Worm (Caenorhabditis elegans) whole organism, young adult: Measurements from ENCODE around the gene F11D11.12.

ENCODE experiments used
- B0019.2 ChIP-seq: fragments of 200-800 bp; sonication (Bioruptor generic); conservative IDR thresholded peaks from 2 replicates; pipeline ENCODE4 v1.3.6; 2022; ENCODE audit warnings: missing genetic modification reagents, missing genetic modification characterization, missing compliant biosample characterization
- B0261.1 ChIP-seq: sonication (generic microtip); optimal IDR thresholded peaks from 2 replicates; lab custom pipeline; 2016; ENCODE audit warnings: mild to moderate bottlenecking, missing genetic modification characterization, moderate library complexity, missing compliant biosample characterization
- B0336.3 ChIP-seq: fragments of 200-800 bp; sonication (Bioruptor generic); IDR thresholded peaks from 2 replicates; pipeline ENCODE4 v1.3.6; 2022; ENCODE audit warnings: missing genetic modification characterization, missing compliant biosample characterization
- F49E8.2 ChIP-seq: sonication (generic microtip); optimal IDR thresholded peaks from 3 replicates; lab custom pipeline; 2017; ENCODE audit warnings: missing genetic modification characterization, mild to moderate bottlenecking, missing compliant biosample characterization, antibody characterized with exemption, moderate library complexity; ENCODE audit not compliant: insufficient read depth
- F57A8.1 ChIP-seq: fragments of 200-800 bp; sonication (Bioruptor generic); optimal IDR thresholded peaks from 2 replicates; lab custom pipeline; 2018; ENCODE audit warnings: mild to moderate bottlenecking, missing genetic modification characterization, moderate library complexity, missing compliant biosample characterization
- Y56A3A.18 ChIP-seq: fragments of 200-800 bp; sonication (Bioruptor generic); IDR thresholded peaks from 2 replicates; pipeline ENCODE4 v1.3.6; 2022; ENCODE audit warnings: missing genetic modification reagents, missing genetic modification characterization, missing compliant biosample characterization
- Y67H2A.10 ChIP-seq: fragments of 200-800 bp; sonication (Bioruptor generic); conservative IDR thresholded peaks from 2 replicates; pipeline ENCODE4 v1.3.6; 2022; ENCODE audit warnings: missing genetic modification reagents, missing genetic modification characterization, missing compliant biosample characterization
- ZK185.1 ChIP-seq: sonication (generic microtip); optimal IDR thresholded peaks from 2 replicates; lab custom pipeline; 2016; ENCODE audit warnings: mild to moderate bottlenecking, missing genetic modification characterization, missing compliant biosample characterization; ENCODE audit not compliant: poor library complexity, severe bottlenecking
- ama-1 ChIP-seq, 3 experiments: fragments of 150-350 bp in 1 of 3; sonication (generic microtip) in 2 of 3; optimal IDR thresholded peaks; 2 replicates each; lab custom pipeline; 2014 to 2018; ENCODE audit warnings: missing biosample characterization in 2 of 3, missing genetic modification characterization in 2 of 3, missing genetic modification reagents in 2 of 3
- attf-6 ChIP-seq: fragments of 200-800 bp; sonication (Bioruptor generic); IDR thresholded peaks from 2 replicates; pipeline ENCODE4 v1.3.6; 2022; ENCODE audit warnings: missing genetic modification reagents, missing genetic modification characterization, missing compliant biosample characterization
- ceh-58 ChIP-seq: fragments of 200-800 bp; sonication (Bioruptor generic); IDR thresholded peaks from 2 replicates; pipeline ENCODE4 v1.3.6; 2022; ENCODE audit warnings: missing genetic modification characterization, missing compliant biosample characterization
- dpff-1 ChIP-seq: sonication (generic microtip); optimal IDR thresholded peaks from 2 replicates; lab custom pipeline; 2017; ENCODE audit warnings: mild to moderate bottlenecking, missing genetic modification characterization, missing compliant biosample characterization
- dpl-1 ChIP-seq: fragments of 150-350 bp; optimal IDR thresholded peaks from 2 replicates; lab custom pipeline; 2014; ENCODE audit warnings: missing biosample characterization, missing genetic modification reagents, missing genetic modification characterization
- fkh-3 ChIP-seq: sonication (generic microtip); optimal IDR thresholded peaks from 2 replicates; lab custom pipeline; 2016; ENCODE audit warnings: mild to moderate bottlenecking, missing genetic modification characterization, missing compliant biosample characterization
- hlh-12 ChIP-seq: sonication (generic microtip); optimal IDR thresholded peaks from 2 replicates; lab custom pipeline; 2016; ENCODE audit warnings: missing genetic modification characterization, missing compliant biosample characterization
- hmg-20 ChIP-seq: fragments of 200-800 bp; sonication (Bioruptor generic); IDR thresholded peaks from 2 replicates; pipeline ENCODE4 v1.3.6; 2022; ENCODE audit warnings: missing genetic modification reagents, missing genetic modification characterization, missing compliant biosample characterization
- hrde-1 ChIP-seq: sonication (generic microtip); optimal IDR thresholded peaks from 2 replicates; lab custom pipeline; 2016; ENCODE audit warnings: missing genetic modification characterization, mild to moderate bottlenecking, missing compliant biosample characterization, moderate library complexity, missing genotype, missing genetic modification reagents, borderline replicate concordance
- lin-26 ChIP-seq: fragments of 200-800 bp; sonication (Bioruptor generic); IDR thresholded peaks from 2 replicates; pipeline ENCODE4 v1.3.6; 2022; ENCODE audit warnings: missing genetic modification reagents, missing genetic modification characterization, missing compliant biosample characterization
- lin-35 ChIP-seq, 3 experiments: fragments of 150-350 bp in 2 of 3; sonication (generic microtip) in 1 of 3; optimal IDR thresholded peaks; 2 replicates each; lab custom pipeline; 2014 to 2018; ENCODE audit warnings: missing biosample characterization in 3 of 3, missing genetic modification characterization in 3 of 3, missing genetic modification reagents in 3 of 3
- lir-1 ChIP-seq: fragments of 200-800 bp; sonication (Bioruptor generic); conservative IDR thresholded peaks from 2 replicates; pipeline ENCODE4 v1.3.6; 2022; ENCODE audit warnings: missing genetic modification reagents, missing genetic modification characterization, missing compliant biosample characterization
- lsy-27 ChIP-seq: sonication (generic microtip); optimal IDR thresholded peaks from 2 replicates; lab custom pipeline; 2017; ENCODE audit warnings: missing genetic modification characterization, mild to moderate bottlenecking, missing compliant biosample characterization, antibody characterized with exemption, missing genotype, borderline replicate concordance; ENCODE audit not compliant: insufficient read depth
- madf-6 ChIP-seq: fragments of 200-800 bp; sonication (Bioruptor generic); IDR thresholded peaks from 2 replicates; pipeline ENCODE4 v1.3.6; 2022; ENCODE audit warnings: missing genetic modification reagents, missing genetic modification characterization, missing compliant biosample characterization
- nfyb-1 ChIP-seq: fragments of 200-800 bp; sonication (Bioruptor generic); IDR thresholded peaks from 2 replicates; pipeline ENCODE4 v1.3.6; 2022; ENCODE audit warnings: missing genetic modification reagents, missing genetic modification characterization, missing compliant biosample characterization
- nhr-90 ChIP-seq: sonication (generic microtip); optimal IDR thresholded peaks from 2 replicates; lab custom pipeline; 2016; ENCODE audit warnings: missing genotype, mild to moderate bottlenecking, missing genetic modification characterization, missing compliant biosample characterization
- rcor-1 ChIP-seq: fragments of 200-800 bp; sonication (Bioruptor generic); IDR thresholded peaks from 2 replicates; pipeline ENCODE4 v1.3.6; 2022; ENCODE audit warnings: missing genetic modification reagents, missing genetic modification characterization, missing compliant biosample characterization
- repo-1 ChIP-seq: sonication (generic microtip); optimal IDR thresholded peaks from 2 replicates; lab custom pipeline; 2017; ENCODE audit warnings: mild to moderate bottlenecking, missing genetic modification characterization, missing compliant biosample characterization
- rpc-1 ChIP-seq, 2 experiments: fragments of 150-350 bp in 1 of 2; sonication (generic microtip) in 1 of 2; optimal IDR thresholded peaks; 2 replicates each; lab custom pipeline; 2014 to 2018; ENCODE audit warnings: missing biosample characterization in 1 of 2, missing genetic modification characterization in 1 of 2, missing genetic modification reagents in 1 of 2, missing genotype in 1 of 2
- snpc-1.1 ChIP-seq: sonication (generic microtip); optimal IDR thresholded peaks from 2 replicates; lab custom pipeline; 2017; ENCODE audit warnings: missing genetic modification characterization, mild to moderate bottlenecking, missing compliant biosample characterization, antibody characterized with exemption, moderate library complexity, missing genotype, missing genetic modification reagents; ENCODE audit not compliant: insufficient read depth
- snpc-1.3 ChIP-seq: sonication (generic microtip); optimal IDR thresholded peaks from 2 replicates; lab custom pipeline; 2017; ENCODE audit warnings: missing genetic modification characterization, mild to moderate bottlenecking, missing compliant biosample characterization, antibody characterized with exemption, moderate library complexity, missing genotype, missing genetic modification reagents; ENCODE audit not compliant: insufficient read depth
- tbp1 ChIP-seq: fragments of 200-800 bp; sonication (Bioruptor generic); optimal IDR thresholded peaks from 2 replicates; lab custom pipeline; 2018; ENCODE audit warnings: mild to moderate bottlenecking, missing genetic modification characterization, missing compliant biosample characterization
- zim-3 ChIP-seq: sonication (generic microtip); optimal IDR thresholded peaks from 2 replicates; lab custom pipeline; 2017; ENCODE audit warnings: mild to moderate bottlenecking, missing genetic modification characterization, moderate library complexity, missing compliant biosample characterization
- ztf-18 ChIP-seq: sonication (generic microtip); optimal IDR thresholded peaks from 2 replicates; lab custom pipeline; 2016; ENCODE audit warnings: missing genotype, mild to moderate bottlenecking, missing genetic modification characterization, missing compliant biosample characterization
- ztf-22 ChIP-seq: fragments of 200-800 bp; sonication (Bioruptor generic); optimal IDR thresholded peaks from 2 replicates; lab custom pipeline; 2018; ENCODE audit warnings: mild to moderate bottlenecking, missing genetic modification characterization, moderate library complexity, missing compliant biosample characterization
- ztf-28 ChIP-seq: fragments of 200-800 bp; sonication (Bioruptor generic); IDR thresholded peaks from 2 replicates; pipeline ENCODE4 v1.3.6; 2022; ENCODE audit warnings: missing genetic modification reagents, missing genetic modification characterization, missing compliant biosample characterization
- ztf-3 ChIP-seq: fragments of 200-800 bp; sonication (Bioruptor generic); optimal IDR thresholded peaks from 2 replicates; lab custom pipeline; 2018; ENCODE audit warnings: mild to moderate bottlenecking, missing genetic modification characterization, missing compliant biosample characterization

F11D11.12 gene

DNA sequence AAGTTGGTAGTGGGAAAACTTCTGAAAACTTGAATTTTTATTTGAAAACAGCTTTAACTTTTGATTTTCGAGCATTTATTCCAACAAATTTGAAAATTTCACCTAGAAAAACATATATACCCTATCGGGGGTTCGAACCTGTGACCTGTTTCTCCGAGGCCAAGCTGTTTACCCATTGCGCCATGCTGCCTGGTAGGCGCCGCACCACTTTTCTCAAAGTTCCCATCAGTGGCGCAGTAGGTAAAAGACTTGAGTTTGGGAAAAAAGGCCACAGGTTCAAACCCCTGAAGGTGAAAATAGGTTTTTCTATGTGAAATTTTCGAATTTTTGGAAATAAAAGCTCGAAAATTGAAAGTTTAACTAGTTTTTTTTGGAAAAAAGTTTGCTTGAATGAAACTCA is 30.1 kb upstream of the F11D11.12 start:
- TF ChIP-seq ztf-22 (GFP tag; lab: Kevin White, UChicago) (no peak), lsy-27 (no peak), zim-3 (no peak), hrde-1 (no peak), dpff-1 (no peak), lin-35 (GFP tag; optimal IDR thresholded peaks at IDR 0.05; lab: Kevin White, UChicago) (no peak), B0019.2 (no peak), ztf-3 (GFP tag; lab: Kevin White, UChicago) (no peak), lir-1 (GFP tag; lab: Robert Waterston, UW) (no peak), ceh-58 (GFP tag; lab: Robert Waterston, UW) (no peak), nhr-90 (tag; lab: Kevin White, UChicago) (no peak), repo-1 (tag; lab: Kevin White, UChicago) (no peak), B0261.1 (tag; lab: Kevin White, UChicago) (peak; percentile 3), hmg-20 (GFP tag; lab: Robert Waterston, UW) (no peak), madf-6 (GFP tag; lab: Robert Waterston, UW) (no peak), ama-1 (optimal IDR thresholded peaks at IDR 0.05; lab: Kevin White, UChicago) (no peak), ama-1 (GFP tag; optimal IDR thresholded peaks at IDR 0.05; lab: Kevin White, UChicago) (no peak), ztf-28 (GFP tag; lab: Robert Waterston, UW) (no peak), F57A8.1 (GFP tag; lab: Kevin White, UChicago) (no peak), fkh-3 (tag; lab: Kevin White, UChicago) (no peak), rpc-1 (optimal IDR thresholded peaks at IDR 0.05; lab: Kevin White, UChicago) (peak; percentile 25), rpc-1 (tag; optimal IDR thresholded peaks at IDR 0.05; lab: Kevin White, UChicago) (peak; percentile 68), snpc-1.1 (no peak), ZK185.1 (tag; lab: Kevin White, UChicago) (no peak), tbp1 (GFP tag; lab: Kevin White, UChicago) (peak; percentile 73)

DNA sequence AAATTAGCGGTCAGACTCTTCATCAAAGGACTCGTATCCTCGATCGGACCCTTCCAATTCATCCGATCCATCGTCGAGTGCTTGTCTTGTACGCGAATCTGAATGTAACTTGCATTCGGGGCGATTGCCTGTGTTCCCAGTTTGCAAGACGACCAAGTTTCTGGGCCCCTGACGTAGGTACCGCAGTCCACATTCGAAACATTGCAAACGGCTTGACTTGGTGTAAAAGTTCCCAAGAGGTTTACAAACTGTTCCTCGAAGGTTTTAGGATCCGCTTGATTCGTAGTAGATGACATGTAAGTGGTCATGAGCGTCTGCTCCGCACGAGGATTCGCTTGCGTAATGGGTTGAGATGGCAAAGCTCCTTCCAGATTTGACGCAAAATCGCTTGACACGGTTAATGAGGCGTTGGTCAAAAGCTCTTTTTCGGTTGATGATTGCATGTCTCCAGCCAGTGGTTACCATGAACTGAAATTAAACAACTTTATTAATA is 25.8 kb upstream of the F11D11.12 start, which contains the start of gene Y17D7B.4:
TSS of gene Y17D7B.4 (minus strand) at position 443 of the 493 bp plus-strand sequence.
- TF ChIP-seq nfyb-1 (GFP tag; lab: Robert Waterston, UW) (no peak), Y56A3A.18 (GFP tag; lab: Robert Waterston, UW) (no peak), hlh-12 (tag; lab: Kevin White, UChicago) (no peak), B0336.3 (GFP tag; lab: Robert Waterston, UW) (no peak), F49E8.2 (tag; lab: Kevin White, UChicago) (no peak), Y67H2A.10 (GFP tag; lab: Robert Waterston, UW) (no peak), lin-35 (GFP tag; optimal IDR thresholded peaks at IDR 0.05; lab: Kevin White, UChicago) (no peak), lin-26 (no peak), ZK185.1 (tag; lab: Kevin White, UChicago) (no peak), ztf-18 (tag; lab: Kevin White, UChicago) (no peak), snpc-1.3 (tag; lab: Kevin White, UChicago) (no peak), attf-6 (GFP tag; lab: Robert Waterston, UW) (no peak), ztf-3 (GFP tag; lab: Kevin White, UChicago) (no peak), dpl-1 (GFP tag; lab: Kevin White, UChicago) (no peak), rcor-1 (GFP tag; lab: Robert Waterston, UW) (no peak)
- TF ChIP-seq, all 124 proteins: peak for 0
